Worm (Caenorhabditis elegans) whole organism, L2 larva: ENCODE data around the gene lnp-1.

Source experiments
- C34F6.9 ChIP-seq: fragments of 150-350 bp; optimal IDR thresholded peaks from 2 replicates; lab custom pipeline; 2014; ENCODE audit warnings: missing biosample characterization, missing genetic modification characterization
- F13H6.1 ChIP-seq: sonication (generic microtip); optimal IDR thresholded peaks from 2 replicates; lab custom pipeline; 2016; ENCODE audit warnings: missing genetic modification characterization, missing compliant biosample characterization
- R02D3.7 ChIP-seq: fragments of 150-350 bp; optimal IDR thresholded peaks from 2 replicates; lab custom pipeline; 2014; ENCODE audit warnings: missing biosample characterization, missing genetic modification characterization
- Y55F3AM.14 ChIP-seq: fragments of 200-800 bp; sonication (Bioruptor generic); optimal IDR thresholded peaks from 2 replicates; lab custom pipeline; 2018; ENCODE audit warnings: mild to moderate bottlenecking, missing genetic modification characterization, missing compliant biosample characterization
- aly-2 ChIP-seq: fragments of 150-350 bp; optimal IDR thresholded peaks from 2 replicates; lab custom pipeline; 2014; ENCODE audit warnings: missing biosample characterization, missing genetic modification characterization
- ama-1 ChIP-seq: fragments of 150-350 bp; optimal IDR thresholded peaks from 2 replicates; lab custom pipeline; 2018; ENCODE audit warnings: inconsistent platforms
- blmp-1 ChIP-seq: sonication (generic microtip); optimal IDR thresholded peaks from 2 replicates; lab custom pipeline; 2017; ENCODE audit warnings: missing genetic modification characterization, mild to moderate bottlenecking, missing compliant biosample characterization, antibody characterized with exemption, moderate library complexity; ENCODE audit not compliant: insufficient read depth
- dmd-4 ChIP-seq: sonication (generic microtip); optimal IDR thresholded peaks from 2 replicates; lab custom pipeline; 2017; ENCODE audit warnings: missing biosample characterization, missing genetic modification characterization
- egl-27 ChIP-seq: sonication (generic microtip); optimal IDR thresholded peaks from 3 replicates; lab custom pipeline; 2017; ENCODE audit warnings: missing biosample characterization, missing genetic modification reagents, missing genetic modification characterization
- fos-1 ChIP-seq: fragments of 150-350 bp; optimal IDR thresholded peaks from 2 replicates; lab custom pipeline; 2014; ENCODE audit warnings: missing biosample characterization, missing genetic modification characterization
- gmeb-1 ChIP-seq: fragments of 150-350 bp; optimal IDR thresholded peaks from 2 replicates; lab custom pipeline; 2014; ENCODE audit warnings: missing biosample characterization, missing genetic modification characterization
- lin-11 ChIP-seq: fragments of 150-350 bp; sonication (generic microtip); optimal IDR thresholded peaks from 2 replicates; lab custom pipeline; 2014; ENCODE audit warnings: missing biosample characterization, missing genetic modification characterization, inconsistent platforms, mixed read lengths
- lin-13 ChIP-seq: fragments of 150-350 bp; optimal IDR thresholded peaks from 2 replicates; lab custom pipeline; 2014; ENCODE audit warnings: missing biosample characterization, missing genetic modification reagents, missing genetic modification characterization
- lin-39 ChIP-seq: fragments of 150-350 bp; optimal IDR thresholded peaks from 2 replicates; lab custom pipeline; 2014; ENCODE audit warnings: missing biosample characterization, missing genetic modification reagents, missing genetic modification characterization
- lsy-2 ChIP-seq, 2 experiments: fragments of 150-350 bp in 1 of 2; sonication (generic microtip) in 1 of 2; optimal IDR thresholded peaks; 2 replicates each; lab custom pipeline; 2014 to 2017; ENCODE audit warnings: missing biosample characterization in 2 of 2, missing genetic modification characterization in 2 of 2
- mab-5 ChIP-seq: fragments of 150-350 bp; optimal IDR thresholded peaks from 2 replicates; lab custom pipeline; 2014; ENCODE audit warnings: missing biosample characterization, missing genetic modification characterization
- mbf-1 ChIP-seq: sonication (generic microtip); optimal IDR thresholded peaks from 2 replicates; lab custom pipeline; 2017; ENCODE audit warnings: missing biosample characterization, missing genetic modification characterization
- mdl-1 ChIP-seq, 2 experiments: fragments of 150-350 bp in 1 of 2; sonication (generic microtip) in 1 of 2; optimal IDR thresholded peaks; 2 replicates each; lab custom pipeline; 2017; ENCODE audit warnings: missing biosample characterization in 2 of 2, missing genetic modification characterization in 2 of 2
- nhr-10 ChIP-seq: sonication (generic microtip); optimal IDR thresholded peaks from 2 replicates; lab custom pipeline; 2017; ENCODE audit warnings: missing biosample characterization, missing genetic modification characterization
- nhr-11 ChIP-seq: fragments of 150-350 bp; optimal IDR thresholded peaks from 2 replicates; lab custom pipeline; 2014; ENCODE audit warnings: missing biosample characterization, missing genetic modification characterization
- nhr-129 ChIP-seq: fragments of 150-350 bp; optimal IDR thresholded peaks from 2 replicates; lab custom pipeline; 2014; ENCODE audit warnings: missing biosample characterization, missing genetic modification characterization
- nhr-21 ChIP-seq: fragments of 150-350 bp; optimal IDR thresholded peaks from 2 replicates; lab custom pipeline; 2014; ENCODE audit warnings: missing biosample characterization, missing genetic modification characterization
- nhr-23 ChIP-seq: fragments of 150-350 bp; optimal IDR thresholded peaks from 2 replicates; lab custom pipeline; 2014; ENCODE audit warnings: missing biosample characterization, missing genetic modification reagents, missing genetic modification characterization
- nhr-6 ChIP-seq: fragments of 150-350 bp; optimal IDR thresholded peaks from 2 replicates; lab custom pipeline; 2014; ENCODE audit warnings: missing biosample characterization, missing genetic modification characterization
- nhr-77 ChIP-seq: fragments of 150-350 bp; optimal IDR thresholded peaks from 2 replicates; lab custom pipeline; 2014; ENCODE audit warnings: missing biosample characterization, missing genetic modification characterization
- peb-1 ChIP-seq: fragments of 150-350 bp; optimal IDR thresholded peaks from 2 replicates; lab custom pipeline; 2014; ENCODE audit warnings: missing biosample characterization, missing genetic modification characterization
- sem-4 ChIP-seq: fragments of 150-350 bp; optimal IDR thresholded peaks from 2 replicates; lab custom pipeline; 2014; ENCODE audit warnings: missing biosample characterization, missing genetic modification reagents, missing genetic modification characterization
- skn-1 ChIP-seq: sonication (generic microtip); optimal IDR thresholded peaks from 2 replicates; lab custom pipeline; 2017; ENCODE audit warnings: missing biosample characterization, missing genetic modification characterization
- sma-3 ChIP-seq: sonication (generic microtip); optimal IDR thresholded peaks from 2 replicates; lab custom pipeline; 2016; ENCODE audit warnings: missing genetic modification reagents, missing genetic modification characterization, missing compliant biosample characterization
- sma-9 ChIP-seq, 2 experiments: fragments of 150-350 bp in 1 of 2; sonication (generic microtip) in 1 of 2; optimal IDR thresholded peaks; 2 replicates each; lab custom pipeline; 2014 to 2016; ENCODE audit warnings: missing genetic modification characterization in 2 of 2, mild to moderate bottlenecking in 1 of 2, missing biosample characterization in 1 of 2, missing compliant biosample characterization in 1 of 2, missing genetic modification reagents in 1 of 2, moderate library complexity in 1 of 2
- unc-39 ChIP-seq: fragments of 150-350 bp; optimal IDR thresholded peaks from 2 replicates; lab custom pipeline; 2014; ENCODE audit warnings: missing biosample characterization, missing genetic modification characterization
- unc-55 ChIP-seq: fragments of 150-350 bp; sonication (generic microtip); optimal IDR thresholded peaks from 3 replicates; lab custom pipeline; 2014; ENCODE audit warnings: missing biosample characterization, missing genetic modification reagents, missing genetic modification characterization
- ztf-1 ChIP-seq: fragments of 200-800 bp; sonication (Bioruptor generic); conservative IDR thresholded peaks from 2 replicates; pipeline ENCODE4 v1.3.6; 2022; ENCODE audit warnings: missing genetic modification characterization, missing compliant biosample characterization
- ztf-11 ChIP-seq: sonication (generic microtip); optimal IDR thresholded peaks from 2 replicates; lab custom pipeline; 2017; ENCODE audit warnings: missing biosample characterization, missing genetic modification characterization
- ztf-4 ChIP-seq: fragments of 150-350 bp; optimal IDR thresholded peaks from 2 replicates; lab custom pipeline; 2014; ENCODE audit warnings: missing biosample characterization, missing genetic modification characterization

Gene lnp-1

ce11 chrX:4607300-4607699 is 18.7 kb downstream of the lnp-1 start:
- no peak for TF ChIP-seq mbf-1
- no peak for TF ChIP-seq gmeb-1 (tag; lab: Kevin White, UChicago)
- no peak for TF ChIP-seq dmd-4 (tag; lab: Kevin White, UChicago)
- no peak for TF ChIP-seq skn-1 (tag; lab: Kevin White, UChicago)
- no peak for TF ChIP-seq R02D3.7 (tag; lab: Kevin White, UChicago)
- TF ChIP-seq nhr-23 (tag; lab: Kevin White, UChicago), result no peak
- TF ChIP-seq fos-1 (tag; lab: Kevin White, UChicago), result no peak
- TF ChIP-seq nhr-11 (tag; lab: Kevin White, UChicago), result no peak
- TF ChIP-seq egl-27 (tag; lab: Kevin White, UChicago), result no peak

- no peak for TF ChIP-seq nhr-11 (tag; lab: Kevin White, UChicago)
- TF ChIP-seq mab-5, result no peak
Measured at ce11 chrX:4609635-4610034, 21.1 kb downstream of the lnp-1 start.

- TF ChIP-seq lin-11 (tag; lab: Kevin White, UChicago), result no peak
- no peak for TF ChIP-seq sma-3 (GFP tag; lab: Kevin White, UChicago)
- TF ChIP-seq mdl-1 (tag; optimal IDR thresholded peaks at IDR 0.05; lab: Kevin White, UChicago), result no peak
- TF ChIP-seq sem-4 (tag; lab: Kevin White, UChicago), result no peak
- no peak for TF ChIP-seq nhr-6 (tag; lab: Kevin White, UChicago)
- TF ChIP-seq aly-2, result no peak
- TF ChIP-seq mbf-1, result no peak
- TF ChIP-seq nhr-77 (tag; lab: Kevin White, UChicago), result no peak
- TF ChIP-seq nhr-129, result no peak
- TF ChIP-seq ztf-1 (GFP tag; lab: Robert Waterston, UW), result no peak
- TF ChIP-seq R02D3.7 (tag; lab: Kevin White, UChicago), result no peak
- no peak for TF ChIP-seq unc-39
- TF ChIP-seq fos-1 (tag; lab: Kevin White, UChicago), result no peak
- TF ChIP-seq F13H6.1 (tag; lab: Kevin White, UChicago), result no peak
- TF ChIP-seq blmp-1 (tag; lab: Kevin White, UChicago), result no peak
- no peak for TF ChIP-seq nhr-21 (tag; lab: Kevin White, UChicago)
Measured at ce11 chrX:4615034-4615433, 26.5 kb downstream of the lnp-1 start.

- no peak for TF ChIP-seq gmeb-1 (tag; lab: Kevin White, UChicago)
- no peak for TF ChIP-seq nhr-11 (tag; lab: Kevin White, UChicago)
- no peak for TF ChIP-seq Y55F3AM.14 (GFP tag; lab: Kevin White, UChicago)
- TF ChIP-seq R02D3.7 (tag; lab: Kevin White, UChicago), result no peak
- TF ChIP-seq lsy-2 (tag; optimal IDR thresholded peaks at IDR 0.05; lab: Kevin White, UChicago), result peak in 1 of 2 experiments; percentile 2
- TF ChIP-seq mdl-1 (tag; optimal IDR thresholded peaks at IDR 0.05; lab: Kevin White, UChicago), result no peak
- TF ChIP-seq nhr-129, result peak; percentile 42
- no peak for TF ChIP-seq nhr-10 (tag; lab: Kevin White, UChicago)
- TF ChIP-seq nhr-21 (tag; lab: Kevin White, UChicago), result no peak
- no peak for TF ChIP-seq sma-9 (GFP tag; optimal IDR thresholded peaks at IDR 0.05; lab: Kevin White, UChicago)
- no peak for TF ChIP-seq sma-9 (tag; optimal IDR thresholded peaks at IDR 0.05; lab: Kevin White, UChicago)
- no peak for TF ChIP-seq nhr-23 (tag; lab: Kevin White, UChicago)
- TF ChIP-seq unc-39, result no peak
- no peak for TF ChIP-seq nhr-6 (tag; lab: Kevin White, UChicago)
- no peak for TF ChIP-seq sem-4 (tag; lab: Kevin White, UChicago)
- no peak for TF ChIP-seq ama-1 (lab: Kevin White, UChicago)
- no peak for TF ChIP-seq lin-13 (GFP tag; lab: Kevin White, UChicago)
- no peak for TF ChIP-seq lin-39 (tag; lab: Kevin White, UChicago)
- TF ChIP-seq ztf-4 (tag; lab: Kevin White, UChicago), result no peak
- TF ChIP-seq unc-55 (GFP tag; lab: Kevin White, UChicago), result peak; percentile 51
- TF ChIP-seq C34F6.9, result no peak
- TF ChIP-seq mbf-1, result no peak
- no peak for TF ChIP-seq ztf-11 (tag; lab: Kevin White, UChicago)
- TF ChIP-seq, all 48 proteins: peak for 3
Measured at ce11 chrX:4616832-4617231, 28.3 kb downstream of the lnp-1 start.

ce11 chrX:4619582-4619981 is 31.0 kb downstream of the lnp-1 start, which contains the start of gene pqn-65:
Gene pqn-65, minus strand, starts transcription at chrX:4619635.
- TF ChIP-seq nhr-129, result peak; percentile 76
- peak in 1 of 2 experiments; percentile 9 for TF ChIP-seq lsy-2 (tag; optimal IDR thresholded peaks at IDR 0.05; lab: Kevin White, UChicago)
- TF ChIP-seq peb-1 (tag; lab: Kevin White, UChicago), result no peak
- TF ChIP-seq sma-9 (GFP tag; optimal IDR thresholded peaks at IDR 0.05; lab: Kevin White, UChicago), result no peak
- TF ChIP-seq sma-9 (tag; optimal IDR thresholded peaks at IDR 0.05; lab: Kevin White, UChicago), result no peak
- peak; percentile 28 for TF ChIP-seq C34F6.9
- TF ChIP-seq unc-55 (GFP tag; lab: Kevin White, UChicago), result peak; percentile 57
